Worm (Caenorhabditis elegans): ENCODE results near the gene K10G6.5.
A peak's percentile ranks its signal among the peaks of the same experiment; 100 is the strongest.

DNA sequence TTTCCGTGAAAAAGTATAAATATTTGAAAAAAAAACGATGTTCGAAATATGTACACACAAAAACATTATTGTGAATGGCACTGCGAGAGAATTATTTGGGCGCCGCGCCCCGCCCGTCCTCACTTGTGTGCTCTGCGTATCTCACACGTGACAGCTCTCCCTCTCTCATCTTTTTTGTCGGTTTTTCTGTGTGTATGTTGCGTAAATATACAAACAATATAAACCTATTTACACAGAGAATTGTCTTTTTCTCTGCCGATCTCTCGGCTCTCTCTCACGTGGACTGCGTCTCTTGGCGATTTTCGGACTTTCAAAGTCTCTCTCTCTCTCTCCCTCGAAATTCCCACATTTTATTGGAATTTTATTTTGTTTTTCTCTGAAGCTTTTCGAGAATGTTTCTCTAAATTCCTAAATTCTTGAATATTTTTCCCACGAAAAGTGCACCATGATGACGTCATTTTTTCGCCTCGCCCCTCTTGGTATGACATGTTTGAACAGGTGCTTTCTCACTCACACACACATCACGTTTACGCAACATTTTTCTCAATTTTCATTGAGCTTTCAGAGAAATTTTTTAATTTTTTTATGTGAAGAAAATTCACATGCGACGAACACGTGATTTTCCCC, 28.3 kb upstream of the K10G6.5 start:
- TF ChIP-seq ceh-82 (tag; optimal IDR thresholded peaks at IDR 0.05) (no peak), mep-1 (tag; optimal IDR thresholded peaks at IDR 0.05) (peak; percentile 78), dmd-9 (GFP tag; IDR thresholded peaks at IDR 0.05) (no peak), nhr-25 (tag; optimal IDR thresholded peaks at IDR 0.05; ENCODE audit: borderline replicate concordance, insufficient read depth) (no peak), ztf-11 (tag; optimal IDR thresholded peaks at IDR 0.05) (no peak), ama-1 (optimal IDR thresholded peaks at IDR 0.05) (no peak), lsy-2 (tag; optimal IDR thresholded peaks at IDR 0.05) (peak; percentile 56 to 81), T26A8.4 (GFP tag; IDR thresholded peaks at IDR 0.05) (peak; percentile 19; the same call in 1 of the 2 replicates)

Data from whole organism, L4 larva.